Worm (Caenorhabditis elegans) whole organism, late embryonic: ENCODE results near the gene C05B5.16.

Experiments used
- C08G9.2 ChIP-seq: sonication (generic microtip); optimal IDR thresholded peaks from 2 replicates; lab custom pipeline; 2016; ENCODE audit warnings: mild to moderate bottlenecking, missing genetic modification characterization, moderate library complexity, missing compliant biosample characterization
- K09A11.1 ChIP-seq: sonication (generic microtip); optimal IDR thresholded peaks from 2 replicates; lab custom pipeline; 2017; ENCODE audit warnings: antibody characterized with exemption, mild to moderate bottlenecking, missing genetic modification characterization, missing compliant biosample characterization; ENCODE audit not compliant: insufficient read depth
- ama-1 ChIP-seq: fragments of 150-350 bp; optimal IDR thresholded peaks from 2 replicates; lab custom pipeline; 2014
- ceh-19 ChIP-seq: fragments of 200-800 bp; sonication (Bioruptor generic); optimal IDR thresholded peaks from 2 replicates; lab custom pipeline; 2018; ENCODE audit warnings: mild to moderate bottlenecking, missing genetic modification characterization, missing compliant biosample characterization
- ceh-22 ChIP-seq: sonication (generic microtip); optimal IDR thresholded peaks from 2 replicates; lab custom pipeline; 2017; ENCODE audit warnings: missing biosample characterization, missing genetic modification characterization
- ceh-34 ChIP-seq: sonication (generic microtip); optimal IDR thresholded peaks from 2 replicates; lab custom pipeline; 2016; ENCODE audit warnings: mild to moderate bottlenecking, missing genetic modification characterization, missing compliant biosample characterization
- ets-4 ChIP-seq: sonication (generic microtip); optimal IDR thresholded peaks from 2 replicates; lab custom pipeline; 2016; ENCODE audit warnings: missing genetic modification characterization, missing compliant biosample characterization
- nfya-1 ChIP-seq: sonication (generic microtip); optimal IDR thresholded peaks from 2 replicates; lab custom pipeline; 2017; ENCODE audit warnings: missing genetic modification characterization, mild to moderate bottlenecking, missing compliant biosample characterization, antibody characterized with exemption, moderate library complexity
- nhr-232 ChIP-seq: sonication (generic microtip); optimal IDR thresholded peaks from 2 replicates; lab custom pipeline; 2016; ENCODE audit warnings: missing genetic modification characterization, missing compliant biosample characterization
- pha-4 ChIP-seq: fragments of 150-350 bp; optimal IDR thresholded peaks from 2 replicates; lab custom pipeline; 2018; ENCODE audit warnings: missing biosample characterization, missing genetic modification reagents, missing genetic modification characterization

- TF ChIP-seq pha-4 (no peak), ama-1 (lab: Kevin White, UChicago) (no peak), nhr-232 (no peak), K09A11.1 (no peak), C08G9.2 (tag; lab: Kevin White, UChicago) (no peak), ceh-34 (tag; lab: Kevin White, UChicago) (no peak), ets-4 (tag; lab: Kevin White, UChicago) (no peak), ceh-19 (GFP tag; lab: Kevin White, UChicago) (no peak), nfya-1 (no peak), ceh-22 (tag; lab: Kevin White, UChicago) (no peak)
These were observed 14.3 kb upstream of the C05B5.16 start, which contains the start of gene pqn-8 for ce11 chrIII:9997890-9998289.
